Worm (Caenorhabditis elegans): ENCODE results near the gene D1086.17.

DNA sequence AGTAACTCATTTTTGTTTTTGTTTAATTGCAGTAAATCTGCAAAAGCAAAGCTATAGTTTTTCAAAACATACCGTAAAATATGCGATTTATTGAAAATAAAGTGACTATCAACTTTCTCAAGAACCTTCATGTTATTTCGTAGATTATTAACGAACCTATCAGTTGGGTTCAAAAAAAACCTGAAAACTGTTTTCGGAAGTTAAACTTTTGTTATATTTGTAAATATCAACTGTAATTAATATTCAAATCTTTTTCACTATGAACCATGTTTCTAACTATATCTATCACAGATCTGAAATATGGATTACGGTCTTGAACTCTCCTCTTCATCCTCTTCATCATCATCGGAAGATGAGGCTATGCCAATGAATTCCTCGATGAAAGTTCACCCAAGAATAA lies 20.4 kb downstream of the D1086.17 start, which contains the start of gene D1086.19:
- TF ChIP-seq aly-1 (tag; optimal IDR thresholded peaks at IDR 0.05) (no peak), ama-1 (optimal IDR thresholded peaks at IDR 0.05) (no peak)

Data from whole organism, early embryonic.